Fruit fly (Drosophila melanogaster) whole organism, prepupa: ENCODE data around the gene CG3323.

ENCODE experiments used
- Blimp-1 ChIP-seq: fragments of 200-800 bp; sonication (Bioruptor generic); optimal IDR thresholded peaks from 3 replicates; lab custom pipeline; 2017; ENCODE audit warnings: missing biosample characterization, missing genetic modification characterization, mild to moderate bottlenecking, moderate library complexity, missing genetic modification reagents
- CG10631 ChIP-seq: fragments of 200-800 bp; sonication (Bioruptor generic); optimal IDR thresholded peaks from 2 replicates; lab custom pipeline; 2016; ENCODE audit warnings: missing biosample characterization, missing genetic modification characterization
- CG10669 ChIP-seq: fragments of 200-800 bp; sonication (Bioruptor generic); optimal IDR thresholded peaks from 3 replicates; lab custom pipeline; 2018; ENCODE audit warnings: missing biosample characterization, mild to moderate bottlenecking, missing genetic modification characterization, moderate library complexity
- CG11762 ChIP-seq: fragments of 200-800 bp; sonication (Bioruptor generic); optimal IDR thresholded peaks from 3 replicates; lab custom pipeline; 2016; ENCODE audit warnings: missing biosample characterization, missing genetic modification characterization; ENCODE audit not compliant: insufficient read depth
- CG11902 ChIP-seq: fragments of 200-800 bp; sonication (Bioruptor generic); optimal IDR thresholded peaks from 3 replicates; lab custom pipeline; 2016; ENCODE audit warnings: missing biosample characterization, missing genetic modification characterization
- CG1621 ChIP-seq: fragments of 200-800 bp; sonication (Bioruptor generic); optimal IDR thresholded peaks from 3 replicates; lab custom pipeline; 2018; ENCODE audit warnings: missing biosample characterization, mild to moderate bottlenecking, missing genetic modification characterization
- CG16779 ChIP-seq: fragments of 200-800 bp; sonication (Bioruptor generic); optimal IDR thresholded peaks from 3 replicates; lab custom pipeline; 2017; ENCODE audit warnings: missing biosample characterization, mild to moderate bottlenecking, missing genetic modification characterization
- CG3032 ChIP-seq: fragments of 200-800 bp; optimal IDR thresholded peaks from 2 replicates; lab custom pipeline; 2019; ENCODE audit warnings: missing biosample characterization, mild to moderate bottlenecking, missing genetic modification characterization, moderate library complexity
- CG31627 ChIP-seq: fragments of 200-800 bp; sonication (Bioruptor generic); optimal IDR thresholded peaks from 3 replicates; lab custom pipeline; 2016; ENCODE audit warnings: missing biosample characterization, missing genetic modification characterization
- CG32006 ChIP-seq: fragments of 200-800 bp; sonication (Bioruptor generic); optimal IDR thresholded peaks from 3 replicates; lab custom pipeline; 2017; ENCODE audit warnings: missing biosample characterization, mild to moderate bottlenecking, missing genetic modification characterization
- CG34406 ChIP-seq: fragments of 200-800 bp; sonication (Bioruptor generic); optimal IDR thresholded peaks from 3 replicates; lab custom pipeline; 2016; ENCODE audit warnings: missing biosample characterization, missing genetic modification characterization
- CG3919 ChIP-seq: fragments of 200-800 bp; sonication (Bioruptor generic); optimal IDR thresholded peaks from 3 replicates; lab custom pipeline; 2016; ENCODE audit warnings: missing biosample characterization, missing genetic modification characterization
- CG4318 ChIP-seq: fragments of 200-800 bp; sonication (Bioruptor generic); optimal IDR thresholded peaks from 3 replicates; lab custom pipeline; 2017; ENCODE audit warnings: missing biosample characterization, mild to moderate bottlenecking, missing genetic modification characterization
- CG6163 ChIP-seq: fragments of 200-800 bp; sonication (Bioruptor generic); IDR thresholded peaks from 3 replicates; pipeline ENCODE4 v1.3.6; 2022; ENCODE audit warnings: missing biosample characterization, missing genetic modification characterization
- CG6276 ChIP-seq: fragments of 200-800 bp; sonication (Bioruptor generic); optimal IDR thresholded peaks from 2 replicates; lab custom pipeline; 2017; ENCODE audit warnings: missing biosample characterization, mild to moderate bottlenecking, missing genetic modification characterization
- CG6792 ChIP-seq: fragments of 200-800 bp; sonication (Bioruptor generic); optimal IDR thresholded peaks from 3 replicates; lab custom pipeline; 2016; ENCODE audit warnings: missing biosample characterization, missing genetic modification characterization
- CG6808 ChIP-seq: fragments of 200-800 bp; sonication (Bioruptor generic); optimal IDR thresholded peaks from 3 replicates; lab custom pipeline; 2017; ENCODE audit warnings: missing biosample characterization, missing genetic modification characterization, mild to moderate bottlenecking, moderate library complexity, missing genetic modification reagents
- CG6854 ChIP-seq: fragments of 200-800 bp; sonication (Bioruptor generic); optimal IDR thresholded peaks from 2 replicates; lab custom pipeline; 2017; ENCODE audit warnings: missing biosample characterization, mild to moderate bottlenecking, missing genetic modification characterization
- CG8119 ChIP-seq: fragments of 200-800 bp; sonication (Bioruptor generic); IDR thresholded peaks from 3 replicates; pipeline ENCODE4 v1.3.6; 2022; ENCODE audit warnings: missing biosample characterization, missing genetic modification characterization
- CG8319 ChIP-seq: fragments of 200-800 bp; sonication (Bioruptor generic); optimal IDR thresholded peaks from 3 replicates; lab custom pipeline; 2016; ENCODE audit warnings: missing biosample characterization, missing genetic modification characterization
- CG8632 ChIP-seq: fragments of 200-800 bp; sonication (Bioruptor generic); optimal IDR thresholded peaks from 3 replicates; lab custom pipeline; 2016; ENCODE audit warnings: missing biosample characterization, missing genetic modification characterization
- CG9139 ChIP-seq: fragments of 200-800 bp; sonication (Bioruptor generic); optimal IDR thresholded peaks from 3 replicates; lab custom pipeline; 2017; ENCODE audit warnings: missing biosample characterization, mild to moderate bottlenecking, missing genetic modification characterization
- Eip75B ChIP-seq: fragments of 200-800 bp; sonication (Bioruptor generic); optimal IDR thresholded peaks from 3 replicates; lab custom pipeline; 2016; ENCODE audit warnings: missing biosample characterization, missing genetic modification characterization
- Eip78C ChIP-seq: fragments of 200-800 bp; sonication (Bioruptor generic); peaks from one replicate; lab custom pipeline; 2016; ENCODE audit warnings: missing biosample characterization, missing genetic modification characterization
- Eip93F ChIP-seq: fragments of 200-800 bp; sonication (Bioruptor generic); optimal IDR thresholded peaks from 2 replicates; lab custom pipeline; 2016; ENCODE audit warnings: missing biosample characterization, mild to moderate bottlenecking, missing genetic modification characterization
- Ets21C ChIP-seq: fragments of 200-800 bp; sonication (Bioruptor generic); optimal IDR thresholded peaks from 3 replicates; lab custom pipeline; 2016; ENCODE audit warnings: missing biosample characterization, missing genetic modification characterization
- Ets96B ChIP-seq: fragments of 200-800 bp; optimal IDR thresholded peaks from 2 replicates; lab custom pipeline; 2019; ENCODE audit warnings: missing biosample characterization, mild to moderate bottlenecking, missing genetic modification characterization, moderate library complexity
- Gug ChIP-seq: fragments of 200-800 bp; sonication (Bioruptor generic); IDR thresholded peaks from 2 replicates; pipeline ENCODE4 v1.3.6; 2022; ENCODE audit warnings: missing biosample characterization, missing genetic modification characterization
- Hr38 ChIP-seq: sonication (Bioruptor generic); optimal IDR thresholded peaks from 2 replicates; lab custom pipeline; 2016; ENCODE audit warnings: missing biosample characterization, missing genetic modification characterization
- Hr39 ChIP-seq: fragments of 200-800 bp; sonication (Bioruptor generic); optimal IDR thresholded peaks from 2 replicates; lab custom pipeline; 2016; ENCODE audit warnings: missing biosample characterization, missing genetic modification characterization
- Hr4 ChIP-seq: fragments of 200-800 bp; sonication (Bioruptor generic); optimal IDR thresholded peaks from 3 replicates; lab custom pipeline; 2016; ENCODE audit warnings: missing biosample characterization, missing genetic modification characterization
- Lpt ChIP-seq: fragments of 200-800 bp; sonication (Bioruptor generic); optimal IDR thresholded peaks from 3 replicates; lab custom pipeline; 2016; ENCODE audit warnings: missing biosample characterization, missing genetic modification characterization
- Met ChIP-seq: fragments of 200-800 bp; sonication (Bioruptor generic); optimal IDR thresholded peaks from 3 replicates; lab custom pipeline; 2016; ENCODE audit warnings: missing biosample characterization, missing genetic modification characterization
- OdsH ChIP-seq: fragments of 200-800 bp; sonication (Bioruptor generic); optimal IDR thresholded peaks from 3 replicates; lab custom pipeline; 2016; ENCODE audit warnings: missing biosample characterization, missing genetic modification characterization
- Sox102F ChIP-seq: fragments of 200-800 bp; sonication (Bioruptor generic); optimal IDR thresholded peaks from 2 replicates; lab custom pipeline; 2016; ENCODE audit warnings: missing biosample characterization, mild to moderate bottlenecking, missing genetic modification characterization
- Sox15 ChIP-seq: fragments of 200-800 bp; sonication (Bioruptor generic); optimal IDR thresholded peaks from 3 replicates; lab custom pipeline; 2016; ENCODE audit warnings: missing biosample characterization, missing genetic modification characterization
- achi ChIP-seq: fragments of 200-800 bp; sonication (Bioruptor generic); optimal IDR thresholded peaks from 3 replicates; lab custom pipeline; 2016; ENCODE audit warnings: missing biosample characterization, missing genetic modification characterization
- acj6 ChIP-seq: fragments of 200-800 bp; sonication (Bioruptor generic); optimal IDR thresholded peaks from 3 replicates; lab custom pipeline; 2016; ENCODE audit warnings: missing biosample characterization, missing genetic modification characterization
- cyc ChIP-seq: fragments of 200-800 bp; sonication (Bioruptor generic); optimal IDR thresholded peaks from 3 replicates; lab custom pipeline; 2016; ENCODE audit warnings: missing biosample characterization, missing genetic modification characterization
- dac ChIP-seq: fragments of 200-800 bp; sonication (Bioruptor generic); optimal IDR thresholded peaks from 2 replicates; lab custom pipeline; 2017; ENCODE audit warnings: missing biosample characterization, mild to moderate bottlenecking, missing genetic modification characterization
- dsx ChIP-seq: fragments of 200-800 bp; optimal IDR thresholded peaks from 3 replicates; lab custom pipeline; 2019; ENCODE audit warnings: missing biosample characterization, mild to moderate bottlenecking, missing genetic modification characterization, moderate library complexity; ENCODE audit not compliant: poor library complexity, severe bottlenecking
- eg ChIP-seq: fragments of 200-800 bp; sonication (Bioruptor generic); IDR thresholded peaks from 3 replicates; pipeline ENCODE4 v1.3.6; 2022; ENCODE audit warnings: missing biosample characterization, missing genetic modification characterization
- esn ChIP-seq: fragments of 200-800 bp; sonication (Bioruptor generic); optimal IDR thresholded peaks from 2 replicates; lab custom pipeline; 2016; ENCODE audit warnings: missing biosample characterization, mild to moderate bottlenecking, missing genetic modification characterization, moderate library complexity
- fd59A ChIP-seq: fragments of 200-800 bp; sonication (Bioruptor generic); optimal IDR thresholded peaks from 2 replicates; lab custom pipeline; 2017; ENCODE audit warnings: missing biosample characterization, mild to moderate bottlenecking, missing genetic modification characterization, missing genetic modification reagents
- lz ChIP-seq: fragments of 200-800 bp; sonication (Bioruptor generic); optimal IDR thresholded peaks from 3 replicates; lab custom pipeline; 2016; ENCODE audit warnings: missing biosample characterization, missing genetic modification characterization
- net ChIP-seq: fragments of 200-800 bp; sonication (Bioruptor generic); optimal IDR thresholded peaks from 3 replicates; lab custom pipeline; 2016; ENCODE audit warnings: missing biosample characterization, missing genetic modification characterization
- pdm3 ChIP-seq: fragments of 200-800 bp; sonication (Bioruptor generic); optimal IDR thresholded peaks from 3 replicates; lab custom pipeline; 2016; ENCODE audit warnings: missing biosample characterization, missing genetic modification characterization
- salr ChIP-seq, 2 experiments: fragments of 200-800 bp; sonication (Bioruptor generic); optimal IDR thresholded peaks; 3 replicates each; lab custom pipeline; 2016 to 2018; ENCODE audit warnings: missing biosample characterization in 2 of 2, missing genetic modification characterization in 2 of 2, mild to moderate bottlenecking in 1 of 2
- spab ChIP-seq: fragments of 200-800 bp; sonication (Bioruptor generic); optimal IDR thresholded peaks from 2 replicates; lab custom pipeline; 2017; ENCODE audit warnings: missing biosample characterization, mild to moderate bottlenecking, missing genetic modification characterization, missing genetic modification reagents
- ss ChIP-seq, 2 experiments: fragments of 200-800 bp; sonication (Bioruptor generic); optimal IDR thresholded peaks; 2 replicates in 1 of 2; 3 replicates in 1 of 2; lab custom pipeline; 2017 to 2018; ENCODE audit warnings: mild to moderate bottlenecking in 2 of 2, missing biosample characterization in 2 of 2, missing genetic modification characterization in 2 of 2, moderate library complexity in 1 of 2
- svp ChIP-seq: fragments of 200-800 bp; sonication (Bioruptor generic); peaks from one replicate; lab custom pipeline; 2016; ENCODE audit warnings: missing biosample characterization, missing genetic modification characterization
- vri ChIP-seq: fragments of 200-800 bp; sonication (Bioruptor generic); optimal IDR thresholded peaks from 3 replicates; lab custom pipeline; 2016; ENCODE audit warnings: missing biosample characterization, mild to moderate bottlenecking, missing genetic modification characterization

Gene CG3323

dm6 chrX:5322459-5322883 lies 17.0 kb upstream of the CG3323 start, which contains the start of gene Rnp4F:
TSS of gene Rnp4F (minus strand) at chrX:5322696.
- TF ChIP-seq Met (GFP tag; lab: Kevin White, UChicago) (no peak), dac (GFP tag; lab: Kevin White, UChicago) (peak; percentile 72), esn (GFP tag; lab: Kevin White, UChicago) (peak; percentile 73), CG6808 (GFP tag; lab: Kevin White, UChicago) (no peak), CG8119 (GFP tag; lab: Robert Waterston, UW) (peak; percentile 73; the same call in 2 of the 3 replicates), CG9139 (GFP tag; lab: Kevin White, UChicago) (no peak), dsx (GFP tag; lab: Kevin White, UChicago) (no peak), CG8319 (GFP tag; lab: Kevin White, UChicago) (peak; percentile 41), Hr38 (GFP tag; lab: Kevin White, UChicago) (peak; percentile 45), Eip93F (no peak), CG16779 (no peak), cyc (GFP tag; lab: Kevin White, UChicago) (peak; percentile 78), spab (GFP tag; lab: Kevin White, UChicago) (no peak), pdm3 (peak; percentile 85), eg (GFP tag; lab: Robert Waterston, UW) (peak; percentile 79), CG6163 (no peak; the same call in 1 of the 3 replicates), CG8632 (GFP tag; lab: Kevin White, UChicago) (peak; percentile 70), CG34406 (GFP tag; lab: Kevin White, UChicago) (peak; percentile 55), salr (GFP tag; optimal IDR thresholded peaks at IDR 0.05; lab: Kevin White, UChicago) (peak; percentile 24 to 67), acj6 (GFP tag; lab: Kevin White, UChicago) (peak; percentile 76), Hr4 (GFP tag; lab: Kevin White, UChicago) (no peak), CG6854 (GFP tag; lab: Kevin White, UChicago) (peak; percentile 64), Sox102F (GFP tag; lab: Kevin White, UChicago) (no peak), CG10669 (GFP tag; lab: Kevin White, UChicago) (peak; percentile 52), fd59A (GFP tag; lab: Kevin White, UChicago) (peak; percentile 57), CG11902 (GFP tag; lab: Kevin White, UChicago) (peak; percentile 73), Eip78C (GFP tag; lab: Kevin White, UChicago) (peak; percentile 85), CG10631 (GFP tag; lab: Kevin White, UChicago) (peak; percentile 74), CG4318 (GFP tag; lab: Kevin White, UChicago) (no peak), CG3919 (GFP tag; lab: Kevin White, UChicago) (peak; percentile 60), Blimp-1 (peak; percentile 15), net (peak; percentile 79), CG6792 (peak; percentile 61), lz (GFP tag; lab: Kevin White, UChicago) (peak; percentile 80), CG11762 (GFP tag; lab: Kevin White, UChicago) (peak; percentile 37), CG1621 (tag; lab: Kevin White, UChicago) (peak; percentile 39), Eip75B (GFP tag; lab: Kevin White, UChicago) (no peak), Ets96B (tag; lab: Kevin White, UChicago) (no peak), achi (GFP tag; lab: Kevin White, UChicago) (no peak), Ets21C (GFP tag; lab: Kevin White, UChicago) (peak; percentile 74), vri (no peak), CG32006 (peak; percentile 75), CG31627 (peak; percentile 83), ss (GFP tag; optimal IDR thresholded peaks at IDR 0.05; lab: Kevin White, UChicago) (peak in 1 of 2 experiments; percentile 59), Sox15 (GFP tag; lab: Kevin White, UChicago) (peak; percentile 62), Gug (GFP tag; lab: Robert Waterston, UW) (peak; percentile 70), Lpt (peak; percentile 72), Hr39 (GFP tag; lab: Kevin White, UChicago) (peak; percentile 84), CG3032 (peak; percentile 62), OdsH (GFP tag; lab: Kevin White, UChicago) (peak; percentile 77), svp (GFP tag; lab: Kevin White, UChicago) (no peak), CG6276 (no peak)
